Worm (Caenorhabditis elegans) whole organism, L2 larva: ENCODE measurements around the gene Y54G2A.50.
A peak's percentile ranks its signal among the peaks of the same experiment; 100 is the strongest.

Experiments used
- R02D3.7 ChIP-seq: fragments of 150-350 bp; optimal IDR thresholded peaks from 2 replicates; lab custom pipeline; 2014; ENCODE audit warnings: missing biosample characterization, missing genetic modification characterization
- ZK546.5 ChIP-seq: sonication (generic microtip); optimal IDR thresholded peaks from 2 replicates; lab custom pipeline; 2017; ENCODE audit warnings: missing biosample characterization, missing genetic modification characterization
- blmp-1 ChIP-seq: sonication (generic microtip); optimal IDR thresholded peaks from 2 replicates; lab custom pipeline; 2017; ENCODE audit warnings: missing genetic modification characterization, mild to moderate bottlenecking, missing compliant biosample characterization, antibody characterized with exemption, moderate library complexity; ENCODE audit not compliant: insufficient read depth
- elt-1 ChIP-seq: fragments of 150-350 bp; optimal IDR thresholded peaks from 2 replicates; lab custom pipeline; 2014; ENCODE audit warnings: missing biosample characterization, missing genetic modification characterization
- gmeb-1 ChIP-seq: fragments of 150-350 bp; optimal IDR thresholded peaks from 2 replicates; lab custom pipeline; 2014; ENCODE audit warnings: missing biosample characterization, missing genetic modification characterization
- lin-39 ChIP-seq: fragments of 150-350 bp; optimal IDR thresholded peaks from 2 replicates; lab custom pipeline; 2014; ENCODE audit warnings: missing biosample characterization, missing genetic modification reagents, missing genetic modification characterization
- nhr-11 ChIP-seq: fragments of 150-350 bp; optimal IDR thresholded peaks from 2 replicates; lab custom pipeline; 2014; ENCODE audit warnings: missing biosample characterization, missing genetic modification characterization
- ztf-11 ChIP-seq: sonication (generic microtip); optimal IDR thresholded peaks from 2 replicates; lab custom pipeline; 2017; ENCODE audit warnings: missing biosample characterization, missing genetic modification characterization

ce11 chrIV:2890401-2890952 is 27.4 kb upstream of the Y54G2A.50 start, which contains the start of the genes nprt-1 and dib-1:
- TF ChIP-seq ztf-11 (tag; lab: Kevin White, UChicago) (no peak), R02D3.7 (no peak), gmeb-1 (tag; lab: Kevin White, UChicago) (peak; percentile 86), elt-1 (tag; lab: Kevin White, UChicago) (no peak), blmp-1 (tag; lab: Kevin White, UChicago) (no peak), ZK546.5 (tag; lab: Kevin White, UChicago) (no peak), nhr-11 (tag; lab: Kevin White, UChicago) (no peak), lin-39 (tag; lab: Kevin White, UChicago) (no peak)
